Worm (Caenorhabditis elegans): Measurements from ENCODE around the gene clp-7.

DNA sequence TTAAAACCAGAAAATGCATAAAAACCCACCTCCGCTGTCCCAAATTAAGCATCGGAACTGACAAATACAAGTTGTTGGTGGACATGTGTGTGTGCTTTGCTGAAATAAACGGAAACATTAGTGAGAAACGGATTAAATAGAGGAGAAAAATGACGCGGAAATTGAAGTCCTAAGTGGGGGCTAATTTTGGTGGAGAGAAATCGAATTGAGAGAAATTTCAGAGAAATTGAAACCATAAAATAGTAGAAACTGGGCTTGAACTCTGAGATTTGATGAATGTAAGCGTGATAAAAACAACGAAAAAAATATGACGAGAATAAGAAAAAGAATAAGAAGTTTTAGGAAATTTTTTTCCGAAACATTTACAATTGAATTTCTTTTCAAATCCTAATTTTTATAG, 29.2 kb upstream of the clp-7 start, which contains the start of gene Y77E11A.12:
- TF ChIP-seq fos-1 (tag; optimal IDR thresholded peaks at IDR 0.05) = no peak
- no peak for TF ChIP-seq snpc-4 (tag; optimal IDR thresholded peaks at IDR 0.05)
- TF ChIP-seq pqm-1 (tag; optimal IDR thresholded peaks at IDR 0.05) = no peak
- no peak for TF ChIP-seq zag-1 (tag; optimal IDR thresholded peaks at IDR 0.05)
- TF ChIP-seq lin-39 (tag; optimal IDR thresholded peaks at IDR 0.05) = no peak
